Worm (Caenorhabditis elegans) whole organism, L4 larva: Measurements from ENCODE around the gene stdh-3.

Experiments used
- F10B5.3 ChIP-seq: sonication (generic microtip); optimal IDR thresholded peaks from 2 replicates; lab custom pipeline; 2016; ENCODE audit warnings: mild to moderate bottlenecking, missing genetic modification characterization, missing compliant biosample characterization
- F37D6.2 ChIP-seq: sonication (generic microtip); optimal IDR thresholded peaks from 2 replicates; lab custom pipeline; 2016; ENCODE audit warnings: mild to moderate bottlenecking, missing genetic modification characterization, missing compliant biosample characterization
- dpl-1 ChIP-seq: fragments of 150-350 bp; optimal IDR thresholded peaks from 2 replicates; lab custom pipeline; 2014; ENCODE audit warnings: missing biosample characterization, missing genetic modification reagents, missing genetic modification characterization

- TF ChIP-seq F10B5.3 (tag; lab: Kevin White, UChicago) (no peak), dpl-1 (GFP tag; lab: Kevin White, UChicago) (no peak), F37D6.2 (tag; lab: Kevin White, UChicago) (no peak)
Observed at ce11 chrV:13893583-13893982, 10.8 kb upstream of the stdh-3 start.
